Worm (Caenorhabditis elegans) whole organism, late embryonic: ENCODE results near the gene C07A4.2.

Source experiments
- ama-1 ChIP-seq: fragments of 150-350 bp; optimal IDR thresholded peaks from 2 replicates; lab custom pipeline; 2014
- eyg-1 ChIP-seq: sonication (generic microtip); optimal IDR thresholded peaks from 2 replicates; lab custom pipeline; 2016; ENCODE audit warnings: missing genotype, missing genetic modification characterization, missing compliant biosample characterization
- fkh-6 ChIP-seq: sonication (generic microtip); optimal IDR thresholded peaks from 2 replicates; lab custom pipeline; 2016; ENCODE audit warnings: missing genetic modification characterization, missing compliant biosample characterization
- madf-2 ChIP-seq: sonication (generic microtip); optimal IDR thresholded peaks from 2 replicates; lab custom pipeline; 2017; ENCODE audit warnings: missing genetic modification characterization, missing compliant biosample characterization
- npax-4 ChIP-seq: sonication (generic microtip); optimal IDR thresholded peaks from 2 replicates; lab custom pipeline; 2016; ENCODE audit warnings: missing genetic modification characterization, missing compliant biosample characterization
- syd-9 ChIP-seq: sonication (generic microtip); optimal IDR thresholded peaks from 2 replicates; lab custom pipeline; 2016; ENCODE audit warnings: mild to moderate bottlenecking, missing genetic modification characterization, moderate library complexity, missing compliant biosample characterization
- tbx-2 ChIP-seq: sonication (generic microtip); optimal IDR thresholded peaks from 2 replicates; lab custom pipeline; 2016; ENCODE audit warnings: missing genetic modification characterization, missing compliant biosample characterization

DNA sequence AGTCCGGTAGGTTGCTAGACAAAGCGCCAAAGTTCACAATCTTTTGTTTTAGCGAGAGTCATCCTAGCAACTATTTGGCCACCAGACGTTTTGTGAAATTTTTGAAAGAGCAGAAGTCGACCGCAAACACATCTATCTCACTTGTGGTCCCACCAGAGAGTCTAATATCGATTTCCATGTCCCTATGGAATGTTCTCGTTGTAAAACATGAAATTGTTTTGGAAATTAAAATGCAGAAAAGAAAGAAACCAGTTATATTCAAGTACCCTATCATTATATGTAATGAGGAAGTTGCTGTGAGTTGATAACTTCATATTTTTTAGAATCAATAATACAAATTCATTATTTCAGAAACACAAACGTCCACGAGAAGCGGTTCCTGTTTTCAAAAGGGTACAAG lies 12.7 kb downstream of the C07A4.2 start:
- TF ChIP-seq npax-4 = no peak
- TF ChIP-seq syd-9 = no peak
- no peak for TF ChIP-seq ama-1 (lab: Kevin White, UChicago)
- TF ChIP-seq eyg-1 (tag; lab: Kevin White, UChicago) = no peak
- no peak for TF ChIP-seq madf-2 (tag; lab: Kevin White, UChicago)
- TF ChIP-seq tbx-2 (tag; lab: Kevin White, UChicago) = no peak
- no peak for TF ChIP-seq fkh-6 (tag; lab: Kevin White, UChicago)
